Worm (Caenorhabditis elegans): ENCODE data around the gene ZK822.10.

ZK822.10 gene

ce11 chrIV:11950270-11950669, 33.3 kb downstream of the ZK822.10 start, which contains the start of gene tbx-36:
Gene tbx-36 (plus strand): TSS chrIV:11950570.
- TF ChIP-seq mdl-1 (tag; optimal IDR thresholded peaks at IDR 0.05), result no peak
- no peak for TF ChIP-seq eor-1 (tag; optimal IDR thresholded peaks at IDR 0.05)
- no peak for TF ChIP-seq egl-5 (tag; optimal IDR thresholded peaks at IDR 0.05)
- TF ChIP-seq unc-62 (GFP tag; optimal IDR thresholded peaks at IDR 0.05), result no peak
- TF ChIP-seq ama-1 (optimal IDR thresholded peaks at IDR 0.05), result no peak
- TF ChIP-seq unc-39 (tag; optimal IDR thresholded peaks at IDR 0.05), result no peak
- TF ChIP-seq ceh-28 (tag; optimal IDR thresholded peaks at IDR 0.05), result no peak
- TF ChIP-seq ceh-9 (tag; optimal IDR thresholded peaks at IDR 0.05), result no peak
- TF ChIP-seq nhr-77 (tag; optimal IDR thresholded peaks at IDR 0.05), result no peak
- no peak for TF ChIP-seq jun-1 (tag; optimal IDR thresholded peaks at IDR 0.05)
- TF ChIP-seq nhr-25 (tag; optimal IDR thresholded peaks at IDR 0.05), result no peak
- no peak for TF ChIP-seq skn-1 (tag; optimal IDR thresholded peaks at IDR 0.05)
- TF ChIP-seq aly-2 (tag; optimal IDR thresholded peaks at IDR 0.05), result no peak
- TF ChIP-seq ZK546.5 (tag; optimal IDR thresholded peaks at IDR 0.05), result no peak
- TF ChIP-seq nhr-12 (tag; optimal IDR thresholded peaks at IDR 0.05), result no peak
- TF ChIP-seq ceh-82 (tag; optimal IDR thresholded peaks at IDR 0.05), result no peak
- no peak for TF ChIP-seq nhr-67 (tag; optimal IDR thresholded peaks at IDR 0.05)
- TF ChIP-seq nhr-23 (tag; optimal IDR thresholded peaks at IDR 0.05), result no peak

ce11 chrIV:11952612-11953299, 35.8 kb downstream of the ZK822.10 start, which contains the start of gene gdh-1:
Gene gdh-1 (plus strand): TSS chrIV:11953249.
- no peak for TF ChIP-seq eor-1 (tag; optimal IDR thresholded peaks at IDR 0.05)
- peak; percentile 2 for TF ChIP-seq egl-5 (tag; optimal IDR thresholded peaks at IDR 0.05)
- no peak for TF ChIP-seq aly-2 (tag; optimal IDR thresholded peaks at IDR 0.05)
- TF ChIP-seq pqm-1 (tag; optimal IDR thresholded peaks at IDR 0.05), result peak; percentile 49
- TF ChIP-seq nfya-1 (tag; optimal IDR thresholded peaks at IDR 0.05; ENCODE audit: insufficient read depth), result peak; percentile 44
- peak; percentile 62 for TF ChIP-seq ama-1 (optimal IDR thresholded peaks at IDR 0.05)
- TF ChIP-seq elt-2 (tag; optimal IDR thresholded peaks at IDR 0.05), result peak; percentile 58
- peak; percentile 46 for TF ChIP-seq nhr-43 (tag; optimal IDR thresholded peaks at IDR 0.05; ENCODE audit: poor library complexity, severe bottlenecking)
- TF ChIP-seq nhr-25 (tag; optimal IDR thresholded peaks at IDR 0.05), result peak; percentile 74
- TF ChIP-seq daf-12 (tag; optimal IDR thresholded peaks at IDR 0.05), result no peak
- no peak for TF ChIP-seq ZK546.5 (tag; optimal IDR thresholded peaks at IDR 0.05)
- peak; percentile 91 for TF ChIP-seq pha-4 (tag; optimal IDR thresholded peaks at IDR 0.05)
- no peak for TF ChIP-seq skn-1 (tag; optimal IDR thresholded peaks at IDR 0.05)
- no peak for TF ChIP-seq nhr-12 (tag; optimal IDR thresholded peaks at IDR 0.05)
- TF ChIP-seq mdl-1 (tag; optimal IDR thresholded peaks at IDR 0.05), result no peak
- no peak for TF ChIP-seq jun-1 (tag; optimal IDR thresholded peaks at IDR 0.05)

ce11 chrIV:11955592-11955991, 38.7 kb downstream of the ZK822.10 start:
- TF ChIP-seq unc-62 (GFP tag; optimal IDR thresholded peaks at IDR 0.05), result no peak
- no peak for TF ChIP-seq nhr-76 (tag; optimal IDR thresholded peaks at IDR 0.05)
- peak; percentile 34 for TF ChIP-seq pha-4 (tag; optimal IDR thresholded peaks at IDR 0.05)
- peak; percentile 98 for TF ChIP-seq elt-2 (tag; optimal IDR thresholded peaks at IDR 0.05)
- no peak for TF ChIP-seq snpc-4 (tag; optimal IDR thresholded peaks at IDR 0.05)
- peak; percentile 94 for TF ChIP-seq ama-1 (optimal IDR thresholded peaks at IDR 0.05)
- TF ChIP-seq fos-1 (tag; optimal IDR thresholded peaks at IDR 0.05), result peak; percentile 67
- TF ChIP-seq mdl-1 (tag; optimal IDR thresholded peaks at IDR 0.05), result peak; percentile 24
- TF ChIP-seq nhr-12 (tag; optimal IDR thresholded peaks at IDR 0.05), result no peak
- peak; percentile 81 for TF ChIP-seq nhr-25 (tag; optimal IDR thresholded peaks at IDR 0.05)
- TF ChIP-seq egl-27 (tag; optimal IDR thresholded peaks at IDR 0.05), result peak; percentile 3
- peak; percentile 75 for TF ChIP-seq pqm-1 (tag; optimal IDR thresholded peaks at IDR 0.05)
- TF ChIP-seq unc-39 (tag; optimal IDR thresholded peaks at IDR 0.05), result no peak
- TF ChIP-seq fkh-2 (tag; optimal IDR thresholded peaks at IDR 0.05), result no peak
- TF ChIP-seq jun-1 (tag; optimal IDR thresholded peaks at IDR 0.05), result peak; percentile 76
- peak; percentile 38 for TF ChIP-seq lsy-12 (tag; optimal IDR thresholded peaks at IDR 0.05)
- no peak for TF ChIP-seq zag-1 (tag; optimal IDR thresholded peaks at IDR 0.05)
- TF ChIP-seq nhr-43 (tag; optimal IDR thresholded peaks at IDR 0.05; ENCODE audit: poor library complexity, severe bottlenecking), result peak; percentile 67
- no peak for TF ChIP-seq lin-39 (tag; optimal IDR thresholded peaks at IDR 0.05)
- no peak for TF ChIP-seq ZK546.5 (tag; optimal IDR thresholded peaks at IDR 0.05)
- no peak for TF ChIP-seq nhr-11 (tag; optimal IDR thresholded peaks at IDR 0.05)
- no peak for TF ChIP-seq elt-1 (tag; optimal IDR thresholded peaks at IDR 0.05)
- no peak for TF ChIP-seq hmg-11 (tag; optimal IDR thresholded peaks at IDR 0.05)
- TF ChIP-seq nfya-1 (tag; optimal IDR thresholded peaks at IDR 0.05; ENCODE audit: insufficient read depth), result peak; percentile 43
- TF ChIP-seq R02D3.7 (tag; optimal IDR thresholded peaks at IDR 0.05), result peak; percentile 31
- TF ChIP-seq mml-1 (tag; optimal IDR thresholded peaks at IDR 0.05), result no peak
- TF ChIP-seq ztf-4 (tag; optimal IDR thresholded peaks at IDR 0.05), result peak; percentile 34
- no peak for TF ChIP-seq nhr-28 (tag; optimal IDR thresholded peaks at IDR 0.05)
- no peak for TF ChIP-seq lin-15B (tag; optimal IDR thresholded peaks at IDR 0.05)
- no peak for TF ChIP-seq aly-2 (tag; optimal IDR thresholded peaks at IDR 0.05)
- TF ChIP-seq nhr-23 (tag; optimal IDR thresholded peaks at IDR 0.05), result peak; percentile 47
